Worm (Caenorhabditis elegans) whole organism, L2 larva: Measurements from ENCODE around the gene sru-22.

Experiments used
- C34F6.9 ChIP-seq: fragments of 150-350 bp; optimal IDR thresholded peaks from 2 replicates; lab custom pipeline; 2014; ENCODE audit warnings: missing biosample characterization, missing genetic modification characterization
- F13H6.1 ChIP-seq: sonication (generic microtip); optimal IDR thresholded peaks from 2 replicates; lab custom pipeline; 2016; ENCODE audit warnings: missing genetic modification characterization, missing compliant biosample characterization
- R02D3.7 ChIP-seq: fragments of 150-350 bp; optimal IDR thresholded peaks from 2 replicates; lab custom pipeline; 2014; ENCODE audit warnings: missing biosample characterization, missing genetic modification characterization
- Y55F3AM.14 ChIP-seq: fragments of 200-800 bp; sonication (Bioruptor generic); optimal IDR thresholded peaks from 2 replicates; lab custom pipeline; 2018; ENCODE audit warnings: mild to moderate bottlenecking, missing genetic modification characterization, missing compliant biosample characterization
- ZK546.5 ChIP-seq: sonication (generic microtip); optimal IDR thresholded peaks from 2 replicates; lab custom pipeline; 2017; ENCODE audit warnings: missing biosample characterization, missing genetic modification characterization
- alr-1 ChIP-seq: fragments of 150-350 bp; optimal IDR thresholded peaks from 2 replicates; lab custom pipeline; 2014; ENCODE audit warnings: missing biosample characterization, missing genetic modification characterization
- aly-2 ChIP-seq: fragments of 150-350 bp; optimal IDR thresholded peaks from 2 replicates; lab custom pipeline; 2014; ENCODE audit warnings: missing biosample characterization, missing genetic modification characterization
- ama-1 ChIP-seq: fragments of 150-350 bp; optimal IDR thresholded peaks from 2 replicates; lab custom pipeline; 2018; ENCODE audit warnings: inconsistent platforms
- blmp-1 ChIP-seq: sonication (generic microtip); optimal IDR thresholded peaks from 2 replicates; lab custom pipeline; 2017; ENCODE audit warnings: missing genetic modification characterization, mild to moderate bottlenecking, missing compliant biosample characterization, antibody characterized with exemption, moderate library complexity; ENCODE audit not compliant: insufficient read depth
- ceh-82 ChIP-seq: fragments of 150-350 bp; optimal IDR thresholded peaks from 2 replicates; lab custom pipeline; 2014; ENCODE audit warnings: missing biosample characterization, missing genetic modification characterization
- crh-2 ChIP-seq: sonication (generic microtip); optimal IDR thresholded peaks from 2 replicates; lab custom pipeline; 2017; ENCODE audit warnings: missing biosample characterization, missing genetic modification characterization
- dmd-4 ChIP-seq: sonication (generic microtip); optimal IDR thresholded peaks from 2 replicates; lab custom pipeline; 2017; ENCODE audit warnings: missing biosample characterization, missing genetic modification characterization
- egl-27 ChIP-seq: sonication (generic microtip); optimal IDR thresholded peaks from 3 replicates; lab custom pipeline; 2017; ENCODE audit warnings: missing biosample characterization, missing genetic modification reagents, missing genetic modification characterization
- elt-3 ChIP-seq: sonication (generic microtip); optimal IDR thresholded peaks from 2 replicates; lab custom pipeline; 2017; ENCODE audit warnings: missing biosample characterization, missing genetic modification characterization
- fos-1 ChIP-seq: fragments of 150-350 bp; optimal IDR thresholded peaks from 2 replicates; lab custom pipeline; 2014; ENCODE audit warnings: missing biosample characterization, missing genetic modification characterization
- gmeb-1 ChIP-seq: fragments of 150-350 bp; optimal IDR thresholded peaks from 2 replicates; lab custom pipeline; 2014; ENCODE audit warnings: missing biosample characterization, missing genetic modification characterization
- lin-11 ChIP-seq: fragments of 150-350 bp; sonication (generic microtip); optimal IDR thresholded peaks from 2 replicates; lab custom pipeline; 2014; ENCODE audit warnings: missing biosample characterization, missing genetic modification characterization, inconsistent platforms, mixed read lengths
- lin-13 ChIP-seq: fragments of 150-350 bp; optimal IDR thresholded peaks from 2 replicates; lab custom pipeline; 2014; ENCODE audit warnings: missing biosample characterization, missing genetic modification reagents, missing genetic modification characterization
- lin-39 ChIP-seq: fragments of 150-350 bp; optimal IDR thresholded peaks from 2 replicates; lab custom pipeline; 2014; ENCODE audit warnings: missing biosample characterization, missing genetic modification reagents, missing genetic modification characterization
- lsy-2 ChIP-seq, 2 experiments: fragments of 150-350 bp in 1 of 2; sonication (generic microtip) in 1 of 2; optimal IDR thresholded peaks; 2 replicates each; lab custom pipeline; 2014 to 2017; ENCODE audit warnings: missing biosample characterization in 2 of 2, missing genetic modification characterization in 2 of 2
- mab-5 ChIP-seq: fragments of 150-350 bp; optimal IDR thresholded peaks from 2 replicates; lab custom pipeline; 2014; ENCODE audit warnings: missing biosample characterization, missing genetic modification characterization
- mbf-1 ChIP-seq: sonication (generic microtip); optimal IDR thresholded peaks from 2 replicates; lab custom pipeline; 2017; ENCODE audit warnings: missing biosample characterization, missing genetic modification characterization
- mdl-1 ChIP-seq, 2 experiments: fragments of 150-350 bp in 1 of 2; sonication (generic microtip) in 1 of 2; optimal IDR thresholded peaks; 2 replicates each; lab custom pipeline; 2017; ENCODE audit warnings: missing biosample characterization in 2 of 2, missing genetic modification characterization in 2 of 2
- nhr-10 ChIP-seq: sonication (generic microtip); optimal IDR thresholded peaks from 2 replicates; lab custom pipeline; 2017; ENCODE audit warnings: missing biosample characterization, missing genetic modification characterization
- nhr-12 ChIP-seq: fragments of 150-350 bp; optimal IDR thresholded peaks from 2 replicates; lab custom pipeline; 2014; ENCODE audit warnings: missing biosample characterization, missing genetic modification characterization
- nhr-129 ChIP-seq: fragments of 150-350 bp; optimal IDR thresholded peaks from 2 replicates; lab custom pipeline; 2014; ENCODE audit warnings: missing biosample characterization, missing genetic modification characterization
- nhr-21 ChIP-seq: fragments of 150-350 bp; optimal IDR thresholded peaks from 2 replicates; lab custom pipeline; 2014; ENCODE audit warnings: missing biosample characterization, missing genetic modification characterization
- nhr-237 ChIP-seq: fragments of 150-350 bp; optimal IDR thresholded peaks from 2 replicates; lab custom pipeline; 2014; ENCODE audit warnings: missing biosample characterization, missing genetic modification characterization
- nhr-25 ChIP-seq: fragments of 150-350 bp; sonication (generic microtip); optimal IDR thresholded peaks from 3 replicates; lab custom pipeline; 2014; ENCODE audit warnings: missing biosample characterization, missing genetic modification characterization
- sem-4 ChIP-seq: fragments of 150-350 bp; optimal IDR thresholded peaks from 2 replicates; lab custom pipeline; 2014; ENCODE audit warnings: missing biosample characterization, missing genetic modification reagents, missing genetic modification characterization
- sma-3 ChIP-seq: sonication (generic microtip); optimal IDR thresholded peaks from 2 replicates; lab custom pipeline; 2016; ENCODE audit warnings: missing genetic modification reagents, missing genetic modification characterization, missing compliant biosample characterization
- sma-9 ChIP-seq, 2 experiments: fragments of 150-350 bp in 1 of 2; sonication (generic microtip) in 1 of 2; optimal IDR thresholded peaks; 2 replicates each; lab custom pipeline; 2014 to 2016; ENCODE audit warnings: missing genetic modification characterization in 2 of 2, mild to moderate bottlenecking in 1 of 2, missing biosample characterization in 1 of 2, missing compliant biosample characterization in 1 of 2, missing genetic modification reagents in 1 of 2, moderate library complexity in 1 of 2
- snpc-4 ChIP-seq: fragments of 150-350 bp; optimal IDR thresholded peaks from 2 replicates; lab custom pipeline; 2014; ENCODE audit warnings: missing biosample characterization, missing genetic modification characterization
- unc-39 ChIP-seq: fragments of 150-350 bp; optimal IDR thresholded peaks from 2 replicates; lab custom pipeline; 2014; ENCODE audit warnings: missing biosample characterization, missing genetic modification characterization
- unc-62 ChIP-seq: fragments of 150-350 bp; optimal IDR thresholded peaks from 2 replicates; lab custom pipeline; 2014; ENCODE audit warnings: missing biosample characterization, missing genetic modification reagents, missing genetic modification characterization
- zag-1 ChIP-seq: fragments of 150-350 bp; optimal IDR thresholded peaks from 2 replicates; lab custom pipeline; 2014; ENCODE audit warnings: missing biosample characterization, missing genetic modification characterization
- ztf-11 ChIP-seq: sonication (generic microtip); optimal IDR thresholded peaks from 2 replicates; lab custom pipeline; 2017; ENCODE audit warnings: missing biosample characterization, missing genetic modification characterization
- ztf-4 ChIP-seq: fragments of 150-350 bp; optimal IDR thresholded peaks from 2 replicates; lab custom pipeline; 2014; ENCODE audit warnings: missing biosample characterization, missing genetic modification characterization

sru-22 gene

ce11 chrV:16007505-16007904 is 32.8 kb upstream of the sru-22 start, which contains the start of gene str-231:
Gene str-231, minus strand, starts transcription at chrV:16007605.
- TF ChIP-seq nhr-12 (tag; lab: Kevin White, UChicago) (no peak), Y55F3AM.14 (no peak), zag-1 (tag; lab: Kevin White, UChicago) (no peak), lin-39 (tag; lab: Kevin White, UChicago) (no peak), mbf-1 (tag; lab: Kevin White, UChicago) (no peak), aly-2 (tag; lab: Kevin White, UChicago) (no peak), ZK546.5 (tag; lab: Kevin White, UChicago) (no peak), R02D3.7 (no peak), nhr-25 (no peak), ceh-82 (tag; lab: Kevin White, UChicago) (no peak), lin-11 (tag; lab: Kevin White, UChicago) (no peak), alr-1 (tag; lab: Kevin White, UChicago) (no peak), ztf-11 (no peak), unc-39 (tag; lab: Kevin White, UChicago) (no peak), nhr-10 (tag; lab: Kevin White, UChicago) (no peak), mab-5 (tag; lab: Kevin White, UChicago) (no peak), nhr-237 (no peak), gmeb-1 (tag; lab: Kevin White, UChicago) (no peak), crh-2 (tag; lab: Kevin White, UChicago) (no peak)
- TF ChIP-seq, all 48 proteins: peak for 0

ce11 chrV:16002288-16002687 is 27.6 kb upstream of the sru-22 start, which contains the start of gene nhr-63:
Gene nhr-63, plus strand, starts transcription at chrV:16002588.
- TF ChIP-seq nhr-237 = no peak
- TF ChIP-seq, all 48 proteins: peak for 0

ce11 chrV:16000433-16000832 is 25.7 kb upstream of the sru-22 start, which contains the start of gene nhr-50:
Gene nhr-50, minus strand, starts transcription at chrV:16000631.
- TF ChIP-seq ztf-11 (no peak), snpc-4 (no peak), blmp-1 (tag; lab: Kevin White, UChicago) (peak; percentile 97), sem-4 (tag; lab: Kevin White, UChicago) (no peak), F13H6.1 (tag; lab: Kevin White, UChicago) (peak; percentile 53), alr-1 (tag; lab: Kevin White, UChicago) (no peak), sma-9 (GFP tag; optimal IDR thresholded peaks at IDR 0.05; lab: Kevin White, UChicago) (peak; percentile 91), sma-9 (tag; optimal IDR thresholded peaks at IDR 0.05; lab: Kevin White, UChicago) (no peak), ama-1 (lab: Kevin White, UChicago) (no peak), lin-13 (GFP tag; lab: Kevin White, UChicago) (no peak), sma-3 (GFP tag; lab: Kevin White, UChicago) (peak; percentile 69), gmeb-1 (tag; lab: Kevin White, UChicago) (peak; percentile 8), egl-27 (tag; lab: Kevin White, UChicago) (peak; percentile 57), mbf-1 (tag; lab: Kevin White, UChicago) (no peak), crh-2 (tag; lab: Kevin White, UChicago) (peak; percentile 83), dmd-4 (no peak), nhr-25 (no peak), unc-62 (GFP tag; lab: Kevin White, UChicago) (no peak), mdl-1 (tag; optimal IDR thresholded peaks at IDR 0.05; lab: Kevin White, UChicago) (no peak), ztf-4 (tag; lab: Kevin White, UChicago) (peak; percentile 8), fos-1 (peak; percentile 99), elt-3 (tag; lab: Kevin White, UChicago) (no peak), nhr-237 (no peak), unc-39 (tag; lab: Kevin White, UChicago) (no peak), mab-5 (tag; lab: Kevin White, UChicago) (no peak), ZK546.5 (tag; lab: Kevin White, UChicago) (no peak), C34F6.9 (peak; percentile 45), nhr-21 (tag; lab: Kevin White, UChicago) (peak; percentile 45), nhr-129 (tag; lab: Kevin White, UChicago) (peak; percentile 54), R02D3.7 (no peak), lsy-2 (tag; optimal IDR thresholded peaks at IDR 0.05; lab: Kevin White, UChicago) (no peak)
